Worm (Caenorhabditis elegans) whole organism, mixed stage, embryonic: ENCODE results near the gene pqn-35.

Experiments
- pha-4 ChIP-seq: fragments of 150-350 bp; optimal IDR thresholded peaks from 2 replicates; lab custom pipeline; 2018; ENCODE audit warnings: missing biosample characterization, missing genetic modification reagents, missing genetic modification characterization
- ztf-11 ChIP-seq: fragments of 150-350 bp; optimal IDR thresholded peaks from 2 replicates; lab custom pipeline; 2014; ENCODE audit warnings: missing biosample characterization, missing genetic modification characterization

ce11 chrII:4650072-4650471, 37.3 kb downstream of the pqn-35 start:
- TF ChIP-seq pha-4 (no peak), ztf-11 (no peak)
